Worm (Caenorhabditis elegans): ENCODE results near the gene K02F6.8.

K02F6.8 gene

ce11 chrII:2564899-2565298 is 30.0 kb upstream of the K02F6.8 start, which contains the start of gene usp-39 (continued):
- TF ChIP-seq unc-62 (GFP tag; optimal IDR thresholded peaks at IDR 0.05) (no peak), nhr-237 (tag; optimal IDR thresholded peaks at IDR 0.05) (peak; percentile 11), ceh-90 (tag; optimal IDR thresholded peaks at IDR 0.05) (peak; percentile 67), swsn-7 (tag; optimal IDR thresholded peaks at IDR 0.05) (no peak), nhr-85 (tag) (peak; percentile 90), nhr-90 (tag; optimal IDR thresholded peaks at IDR 0.05; ENCODE audit: poor library complexity) (no peak), hlh-17 (GFP tag; optimal IDR thresholded peaks at IDR 0.05; ENCODE audit: borderline replicate concordance) (no peak), rnt-1 (tag; optimal IDR thresholded peaks at IDR 0.05) (no peak), pag-3 (tag; optimal IDR thresholded peaks at IDR 0.05; ENCODE audit: borderline replicate concordance, insufficient read depth) (no peak), lin-13 (GFP tag; optimal IDR thresholded peaks at IDR 0.05) (peak; percentile 68), unc-98 (GFP tag; IDR thresholded peaks at IDR 0.05) (no peak), efl-3 (GFP tag; optimal IDR thresholded peaks at IDR 0.05) (no peak), C04F5.9 (tag; optimal IDR thresholded peaks at IDR 0.05) (peak; percentile 79), ceh-82 (tag; optimal IDR thresholded peaks at IDR 0.05) (peak; percentile 69 to 91 (median 83)), C34B4.2 (tag; optimal IDR thresholded peaks at IDR 0.05) (no peak), dpl-1 (GFP tag; optimal IDR thresholded peaks at IDR 0.05) (peak; percentile 75 to 87 (median 81)), zag-1 (tag; optimal IDR thresholded peaks at IDR 0.05) (no peak), nhr-19 (GFP tag; conservative IDR thresholded peaks at IDR 0.05) (peak; percentile 84), C16A3.4 (tag; optimal IDR thresholded peaks at IDR 0.05) (peak; percentile 59), ets-5 (GFP tag; IDR thresholded peaks at IDR 0.05) (no peak), blmp-1 (tag; optimal IDR thresholded peaks at IDR 0.05) (peak; percentile 60), ama-1 (optimal IDR thresholded peaks at IDR 0.05) (no peak), nhr-20 (tag; optimal IDR thresholded peaks at IDR 0.05) (no peak), ceh-8 (GFP tag; optimal IDR thresholded peaks at IDR 0.05) (peak; percentile 87), lin-14 (GFP tag; optimal IDR thresholded peaks at IDR 0.05) (no peak), alr-1 (tag; optimal IDR thresholded peaks at IDR 0.05; ENCODE audit: borderline replicate concordance) (no peak), xbp-1 (tag; optimal IDR thresholded peaks at IDR 0.05) (peak; percentile 81), ztf-11 (tag; optimal IDR thresholded peaks at IDR 0.05) (peak in 1 of 2 experiments; percentile 73), elt-3 (tag; optimal IDR thresholded peaks at IDR 0.05) (peak in 2 of 6 experiments; percentile 23 to 73), tbx-2 (tag; optimal IDR thresholded peaks at IDR 0.05) (peak; percentile 85), pax-3 (tag; optimal IDR thresholded peaks at IDR 0.05) (peak; percentile 56), lin-35 (GFP tag; optimal IDR thresholded peaks at IDR 0.05) (peak; percentile 67 to 79), skn-1 (tag; optimal IDR thresholded peaks at IDR 0.05) (peak; percentile 24), unc-30 (tag; optimal IDR thresholded peaks at IDR 0.05) (no peak), aha-1 (tag; optimal IDR thresholded peaks at IDR 0.05) (peak; percentile 6), sup-37 (GFP tag; optimal IDR thresholded peaks at IDR 0.05) (peak; percentile 63), mef-2 (tag; optimal IDR thresholded peaks at IDR 0.05) (peak; percentile 35), nhr-12 (tag; optimal IDR thresholded peaks at IDR 0.05) (no peak), nhr-47 (tag; optimal IDR thresholded peaks at IDR 0.05) (no peak), nhr-77 (tag; optimal IDR thresholded peaks at IDR 0.05) (no peak), aly-2 (tag; optimal IDR thresholded peaks at IDR 0.05) (peak; percentile 35), lin-39 (tag; optimal IDR thresholded peaks at IDR 0.05) (peak; percentile 88), grh-1 (GFP tag; IDR thresholded peaks at IDR 0.05) (peak; percentile 40), efl-1 (optimal IDR thresholded peaks at IDR 0.05) (peak; percentile 77 to 83), efl-1 (GFP tag; optimal IDR thresholded peaks at IDR 0.05 in 1 of 2) (peak; percentile 85 to 98)

All from whole organism, L1 larva.